Worm (Caenorhabditis elegans) whole organism, L1 larva: ENCODE results near the gene ugt-66.

Experiments used
- ceh-63 ChIP-seq: fragments of 200-800 bp; sonication (Bioruptor generic); optimal IDR thresholded peaks from 2 replicates; lab custom pipeline; 2018; ENCODE audit warnings: mild to moderate bottlenecking, missing genetic modification characterization, missing compliant biosample characterization
- nhr-76 ChIP-seq: sonication (generic microtip); optimal IDR thresholded peaks from 2 replicates; lab custom pipeline; 2017; ENCODE audit warnings: missing biosample characterization, missing genetic modification characterization
- pag-3 ChIP-seq: sonication (generic microtip); optimal IDR thresholded peaks from 2 replicates; lab custom pipeline; 2017; ENCODE audit warnings: missing genetic modification characterization, mild to moderate bottlenecking, missing compliant biosample characterization, antibody characterized with exemption, borderline replicate concordance; ENCODE audit not compliant: insufficient read depth
- tbx-2 ChIP-seq: sonication (generic microtip); optimal IDR thresholded peaks from 2 replicates; lab custom pipeline; 2016; ENCODE audit warnings: missing genetic modification characterization, missing compliant biosample characterization
- ztf-11 ChIP-seq, 2 experiments: sonication (generic microtip); optimal IDR thresholded peaks; 2 replicates each; lab custom pipeline; 2016 to 2017; ENCODE audit warnings: missing genetic modification characterization in 2 of 2, missing biosample characterization in 1 of 2, missing compliant biosample characterization in 1 of 2

DNA sequence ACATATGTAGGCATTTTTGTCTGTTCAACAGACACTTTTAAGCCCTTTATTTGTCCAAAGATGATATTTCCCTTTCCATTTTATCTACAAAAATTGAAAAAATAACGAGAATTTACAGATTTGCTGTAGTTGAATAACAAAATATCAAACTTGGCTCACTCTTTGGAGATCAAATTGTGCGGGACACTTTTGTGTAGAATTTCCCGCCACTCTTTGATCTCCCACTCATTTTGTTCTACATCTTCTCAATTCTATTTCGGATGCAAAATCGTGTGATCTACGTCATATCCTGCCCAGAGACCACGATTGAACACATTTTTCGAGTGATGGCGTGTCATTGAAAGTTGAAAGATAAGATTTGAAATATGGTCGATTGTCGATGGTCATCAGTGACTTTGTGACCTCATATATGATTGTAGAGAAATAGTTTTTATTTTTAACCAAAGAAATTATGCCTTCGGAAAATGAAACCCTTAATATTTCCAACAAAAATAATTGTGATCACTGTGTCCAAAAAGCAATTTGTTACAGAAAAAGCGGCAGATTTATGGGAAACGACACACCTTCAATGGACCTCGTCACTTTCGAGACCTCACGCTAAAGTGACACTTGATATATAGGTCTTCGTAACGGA, 22.6 kb upstream of the ugt-66 start, which contains the start of gene hot-4:
- TF ChIP-seq ceh-63 (GFP tag; lab: Kevin White, UChicago) (no peak), pag-3 (tag; lab: Kevin White, UChicago) (no peak), nhr-76 (tag; lab: Kevin White, UChicago) (no peak), ztf-11 (tag; optimal IDR thresholded peaks at IDR 0.05; lab: Kevin White, UChicago) (no peak), tbx-2 (tag; lab: Kevin White, UChicago) (no peak)
